Worm (Caenorhabditis elegans) whole organism, L1 larva: Measurements from ENCODE around the gene T08D10.5.

Experiments
- aly-2 ChIP-seq: fragments of 150-350 bp; optimal IDR thresholded peaks from 2 replicates; lab custom pipeline; 2014; ENCODE audit warnings: missing biosample characterization, missing genetic modification characterization
- ceh-82 ChIP-seq, 3 experiments: fragments of 150-350 bp in 1 of 3; sonication (generic microtip) in 2 of 3; optimal IDR thresholded peaks; 2 replicates each; lab custom pipeline; 2014 to 2017; ENCODE audit warnings: missing biosample characterization in 3 of 3, missing genetic modification characterization in 3 of 3
- elt-3 ChIP-seq, 6 experiments: fragments of 150-350 bp in 1 of 6; sonication (generic microtip); optimal IDR thresholded peaks; 2 replicates each; lab custom pipeline; 2017 to 2018; ENCODE audit warnings: missing biosample characterization in 6 of 6, missing genetic modification characterization in 6 of 6, inconsistent platforms in 1 of 6
- lir-3 ChIP-seq: sonication (generic microtip); optimal IDR thresholded peaks from 2 replicates; lab custom pipeline; 2016; ENCODE audit warnings: mild to moderate bottlenecking, missing genetic modification characterization, moderate library complexity, missing compliant biosample characterization; ENCODE audit not compliant: poor library complexity
- mef-2 ChIP-seq: fragments of 150-350 bp; optimal IDR thresholded peaks from 2 replicates; lab custom pipeline; 2014; ENCODE audit warnings: missing biosample characterization, missing genetic modification characterization
- nhr-77 ChIP-seq: fragments of 150-350 bp; optimal IDR thresholded peaks from 2 replicates; lab custom pipeline; 2014; ENCODE audit warnings: missing biosample characterization, missing genetic modification characterization
- zag-1 ChIP-seq: fragments of 150-350 bp; optimal IDR thresholded peaks from 2 replicates; lab custom pipeline; 2014; ENCODE audit warnings: missing biosample characterization, missing genetic modification characterization

DNA sequence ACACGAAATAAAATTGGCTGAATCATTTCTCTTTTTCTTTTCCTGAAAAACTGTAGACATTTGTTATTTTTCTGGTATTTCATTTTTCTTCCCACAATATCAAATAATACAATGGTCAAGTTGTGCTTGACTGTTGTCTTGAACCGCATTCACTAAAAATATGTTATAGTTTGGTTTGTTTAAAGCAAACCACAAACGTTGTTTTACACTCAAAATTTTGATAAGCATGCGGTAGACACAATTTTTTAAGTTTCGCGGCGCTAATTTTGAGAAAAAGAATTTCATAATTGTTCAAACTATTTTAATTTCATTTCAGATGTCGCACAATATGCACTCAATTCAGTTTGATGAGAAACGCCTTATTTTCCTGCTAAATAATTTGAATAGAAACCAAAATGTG is 2.2 kb upstream of the T08D10.5 start, which contains the start of gene T08D10.3:
- no peak for TF ChIP-seq nhr-77 (tag; lab: Kevin White, UChicago)
- no peak for TF ChIP-seq lir-3 (tag; lab: Kevin White, UChicago)
- no peak for TF ChIP-seq elt-3 (tag; optimal IDR thresholded peaks at IDR 0.05; lab: Kevin White, UChicago)
- no peak for TF ChIP-seq ceh-82 (tag; optimal IDR thresholded peaks at IDR 0.05; lab: Kevin White, UChicago)
- no peak for TF ChIP-seq aly-2 (tag; lab: Kevin White, UChicago)
- TF ChIP-seq zag-1 (tag; lab: Kevin White, UChicago) = no peak
- no peak for TF ChIP-seq mef-2 (tag; lab: Kevin White, UChicago)
